Fruit fly (Drosophila melanogaster) whole organism, embryonic: ENCODE results near the gene Scox.

Source experiments
- Abd-B ChIP-seq: fragments of 200-800 bp; sonication (Bioruptor generic); optimal IDR thresholded peaks from 2 replicates; lab custom pipeline; 2018; ENCODE audit warnings: missing biosample characterization, mild to moderate bottlenecking, missing genetic modification characterization, moderate library complexity
- Antp ChIP-seq: fragments of 200-800 bp; sonication (Bioruptor generic); optimal IDR thresholded peaks from 3 replicates; lab custom pipeline; 2016; ENCODE audit warnings: missing biosample characterization, missing genetic modification characterization
- Atf6 ChIP-seq: fragments of 200-800 bp; sonication (Bioruptor generic); IDR thresholded peaks from 2 replicates; pipeline ENCODE4 v1.3.6; 2022; ENCODE audit warnings: missing biosample characterization, missing genetic modification characterization
- Bdp1 ChIP-seq: fragments of 200-800 bp; sonication (Bioruptor generic); optimal IDR thresholded peaks from 3 replicates; lab custom pipeline; 2016; ENCODE audit warnings: missing biosample characterization, missing genetic modification characterization
- CG10654 ChIP-seq: fragments of 200-800 bp; sonication (Bioruptor generic); optimal IDR thresholded peaks from 2 replicates; lab custom pipeline; 2016; ENCODE audit warnings: missing biosample characterization, missing genetic modification characterization
- CG11696 ChIP-seq: fragments of 200-800 bp; sonication (Bioruptor generic); IDR thresholded peaks from 2 replicates; pipeline ENCODE4 v1.3.6; 2022; ENCODE audit warnings: missing biosample characterization, missing genetic modification characterization
- CG14710 ChIP-seq: fragments of 200-800 bp; sonication (Bioruptor generic); optimal IDR thresholded peaks from 3 replicates; lab custom pipeline; 2019; ENCODE audit warnings: missing biosample characterization, mild to moderate bottlenecking, missing genetic modification characterization, moderate library complexity
- CG1603 ChIP-seq: fragments of 200-800 bp; sonication (Bioruptor generic); optimal IDR thresholded peaks from 2 replicates; lab custom pipeline; 2019; ENCODE audit warnings: missing biosample characterization, mild to moderate bottlenecking, missing genetic modification characterization, moderate library complexity
- CG1832 ChIP-seq: fragments of 200-800 bp; sonication (Bioruptor generic); optimal IDR thresholded peaks from 2 replicates; lab custom pipeline; 2017; ENCODE audit warnings: missing biosample characterization, mild to moderate bottlenecking, missing genetic modification characterization, inconsistent platforms
- CG2712 ChIP-seq: fragments of 200-800 bp; optimal IDR thresholded peaks from 3 replicates; lab custom pipeline; 2019; ENCODE audit warnings: missing biosample characterization, mild to moderate bottlenecking, missing genetic modification characterization, moderate library complexity
- CG31365 ChIP-seq: fragments of 200-800 bp; sonication (Bioruptor generic); optimal IDR thresholded peaks from 2 replicates; lab custom pipeline; 2018; ENCODE audit warnings: missing biosample characterization, mild to moderate bottlenecking, missing genetic modification characterization
- CG33213 ChIP-seq: fragments of 200-800 bp; sonication (Bioruptor generic); optimal IDR thresholded peaks from 3 replicates; lab custom pipeline; 2016; ENCODE audit warnings: missing biosample characterization, missing genetic modification characterization
- CG4282 ChIP-seq: fragments of 200-800 bp; sonication (Bioruptor generic); optimal IDR thresholded peaks from 2 replicates; lab custom pipeline; 2016; ENCODE audit warnings: missing biosample characterization, missing genetic modification characterization
- CG6654 ChIP-seq: fragments of 200-800 bp; sonication (Bioruptor generic); optimal IDR thresholded peaks from 2 replicates; lab custom pipeline; 2017; ENCODE audit warnings: missing biosample characterization, mild to moderate bottlenecking, missing genetic modification characterization
- CG6689 ChIP-seq: fragments of 200-800 bp; sonication (Bioruptor generic); IDR thresholded peaks from 2 replicates; pipeline ENCODE4 v1.3.6; 2022; ENCODE audit warnings: missing biosample characterization, missing genetic modification characterization
- CG7556 ChIP-seq: fragments of 200-800 bp; sonication (Bioruptor generic); optimal IDR thresholded peaks from 2 replicates; lab custom pipeline; 2017; ENCODE audit warnings: missing biosample characterization, mild to moderate bottlenecking, missing genetic modification characterization
- CG8281 ChIP-seq: fragments of 200-800 bp; sonication (Bioruptor generic); optimal IDR thresholded peaks from 2 replicates; lab custom pipeline; 2018; ENCODE audit warnings: missing biosample characterization, mild to moderate bottlenecking, missing genetic modification characterization, moderate library complexity
- CG9215 ChIP-seq: fragments of 200-800 bp; sonication (Bioruptor generic); IDR thresholded peaks from 2 replicates; pipeline ENCODE4 v1.3.6; 2022; ENCODE audit warnings: missing biosample characterization, missing genetic modification characterization
- Camta ChIP-seq: fragments of 200-800 bp; sonication (Bioruptor generic); optimal IDR thresholded peaks from 2 replicates; lab custom pipeline; 2016; ENCODE audit warnings: missing biosample characterization, missing genetic modification characterization
- CrebB ChIP-seq: fragments of 200-800 bp; sonication (Bioruptor generic); optimal IDR thresholded peaks from 3 replicates; lab custom pipeline; 2018; ENCODE audit warnings: missing biosample characterization, mild to moderate bottlenecking, missing genetic modification characterization
- Deaf1 ChIP-seq: fragments of 200-800 bp; optimal IDR thresholded peaks from 3 replicates; lab custom pipeline; 2019; ENCODE audit warnings: missing biosample characterization, mild to moderate bottlenecking, missing genetic modification characterization, moderate library complexity
- Fer2 ChIP-seq: fragments of 200-800 bp; sonication (Bioruptor generic); optimal IDR thresholded peaks from 2 replicates; lab custom pipeline; 2018; ENCODE audit warnings: missing biosample characterization, mild to moderate bottlenecking, missing genetic modification characterization, moderate library complexity
- HLH4C ChIP-seq: fragments of 200-800 bp; sonication (Bioruptor generic); IDR thresholded peaks from 3 replicates; pipeline ENCODE4 v1.3.6; 2022; ENCODE audit warnings: missing biosample characterization, missing genetic modification characterization; ENCODE audit not compliant: partially characterized antibody
- HmgD ChIP-seq: fragments of 200-800 bp; sonication (Bioruptor generic); optimal IDR thresholded peaks from 3 replicates; lab custom pipeline; 2016; ENCODE audit warnings: missing biosample characterization, missing genetic modification characterization
- Lhr ChIP-seq: fragments of 200-800 bp; sonication (Bioruptor generic); optimal IDR thresholded peaks from 3 replicates; lab custom pipeline; 2017; ENCODE audit warnings: mild to moderate bottlenecking, missing biosample characterization, missing genetic modification reagents, missing genetic modification characterization
- NC2α ChIP-seq: fragments of 200-800 bp; sonication (Bioruptor generic); optimal IDR thresholded peaks from 2 replicates; lab custom pipeline; 2016; ENCODE audit warnings: missing biosample characterization, missing genetic modification characterization
- Sox102F ChIP-seq: fragments of 200-800 bp; sonication (Bioruptor generic); optimal IDR thresholded peaks from 2 replicates; lab custom pipeline; 2018; ENCODE audit warnings: missing biosample characterization, mild to moderate bottlenecking, missing genetic modification characterization, moderate library complexity
- Spps ChIP-seq: fragments of 200-800 bp; sonication (Bioruptor generic); optimal IDR thresholded peaks from 2 replicates; lab custom pipeline; 2018; ENCODE audit warnings: missing biosample characterization, mild to moderate bottlenecking, missing genetic modification characterization
- Sry-β ChIP-seq: fragments of 200-800 bp; sonication (Bioruptor generic); optimal IDR thresholded peaks from 2 replicates; lab custom pipeline; 2018; ENCODE audit warnings: missing biosample characterization, mild to moderate bottlenecking, missing genetic modification characterization, moderate library complexity
- Tbp ChIP-seq: fragments of >200 bp; optimal IDR thresholded peaks from 2 replicates; lab custom pipeline; 2018; ENCODE audit warnings: missing biosample characterization, missing genetic modification characterization
- Usf ChIP-seq: fragments of 200-800 bp; sonication (Bioruptor generic); optimal IDR thresholded peaks from 2 replicates; lab custom pipeline; 2017; ENCODE audit warnings: missing genotype, missing biosample characterization, missing genetic modification characterization
- Vsx1 ChIP-seq: fragments of 200-800 bp; sonication (Bioruptor generic); optimal IDR thresholded peaks from 2 replicates; lab custom pipeline; 2017; ENCODE audit warnings: missing biosample characterization, mild to moderate bottlenecking, missing genetic modification characterization, missing genetic modification reagents
- bowl ChIP-seq: fragments of 200-800 bp; sonication (Bioruptor generic); IDR thresholded peaks from 2 replicates; pipeline ENCODE4 v1.3.6; 2022; ENCODE audit warnings: missing biosample characterization, missing genetic modification characterization
- ci ChIP-seq: fragments of 200-800 bp; sonication (Bioruptor generic); IDR thresholded peaks from 3 replicates; pipeline ENCODE4 v1.3.6; 2022; ENCODE audit warnings: missing biosample characterization, missing genetic modification characterization
- disco-r ChIP-seq: fragments of 200-800 bp; sonication (Bioruptor generic); optimal IDR thresholded peaks from 2 replicates; lab custom pipeline; 2016; ENCODE audit warnings: missing biosample characterization, missing genetic modification characterization
- dysf ChIP-seq: fragments of 200-800 bp; sonication (Bioruptor generic); IDR thresholded peaks from 3 replicates; pipeline ENCODE4 v1.3.6; 2022; ENCODE audit warnings: missing biosample characterization, missing genetic modification characterization
- exex ChIP-seq: fragments of 200-800 bp; sonication (Bioruptor generic); optimal IDR thresholded peaks from 4 replicates; lab custom pipeline; 2018; ENCODE audit warnings: missing biosample characterization, mild to moderate bottlenecking, missing genetic modification characterization, moderate library complexity
- ftz-f1 ChIP-seq: fragments of 200-800 bp; sonication (Bioruptor generic); optimal IDR thresholded peaks from 2 replicates; lab custom pipeline; 2016; ENCODE audit warnings: missing biosample characterization, missing genetic modification characterization
- ham ChIP-seq: fragments of 200-800 bp; sonication (Bioruptor generic); IDR thresholded peaks from 2 replicates; pipeline ENCODE4 v1.3.6; 2022; ENCODE audit warnings: missing biosample characterization, missing genetic modification characterization
- lmd ChIP-seq: fragments of 200-800 bp; sonication (Bioruptor generic); IDR thresholded peaks from 2 replicates; pipeline ENCODE4 v1.3.6; 2022; ENCODE audit warnings: missing biosample characterization, missing genetic modification characterization
- mld ChIP-seq: fragments of 200-800 bp; sonication (Bioruptor generic); IDR thresholded peaks from 3 replicates; pipeline ENCODE4 v1.3.6; 2022; ENCODE audit warnings: missing biosample characterization, missing genetic modification characterization; ENCODE audit not compliant: partially characterized antibody
- nmo ChIP-seq: fragments of 200-800 bp; sonication (Bioruptor generic); optimal IDR thresholded peaks from 2 replicates; lab custom pipeline; 2018; ENCODE audit warnings: missing biosample characterization, mild to moderate bottlenecking, missing genetic modification characterization, moderate library complexity
- odd ChIP-seq: fragments of 200-800 bp; sonication (Bioruptor generic); optimal IDR thresholded peaks from 2 replicates; lab custom pipeline; 2017; ENCODE audit warnings: missing biosample characterization, mild to moderate bottlenecking, missing genetic modification characterization
- run ChIP-seq: fragments of 200-800 bp; sonication (Bioruptor generic); optimal IDR thresholded peaks from 3 replicates; lab custom pipeline; 2018; ENCODE audit warnings: missing biosample characterization, mild to moderate bottlenecking, missing genetic modification characterization
- sim ChIP-seq: fragments of 200-800 bp; sonication (Bioruptor generic); IDR thresholded peaks from 2 replicates; pipeline ENCODE4 v1.3.6; 2022; ENCODE audit warnings: missing biosample characterization, missing genetic modification characterization
- slp2 ChIP-seq: fragments of 200-800 bp; sonication (Bioruptor generic); optimal IDR thresholded peaks from 2 replicates; lab custom pipeline; 2016; ENCODE audit warnings: missing biosample characterization, missing genetic modification characterization
- sqz ChIP-seq: fragments of 200-800 bp; sonication (Bioruptor generic); optimal IDR thresholded peaks from 3 replicates; lab custom pipeline; 2018; ENCODE audit warnings: missing biosample characterization, mild to moderate bottlenecking, missing genetic modification characterization
- tgo ChIP-seq: fragments of 200-800 bp; sonication (Bioruptor generic); IDR thresholded peaks from 3 replicates; pipeline ENCODE4 v1.3.6; 2022; ENCODE audit warnings: missing biosample characterization, missing genetic modification characterization
- trem ChIP-seq: fragments of 200-800 bp; optimal IDR thresholded peaks from 3 replicates; lab custom pipeline; 2019; ENCODE audit warnings: missing biosample characterization, mild to moderate bottlenecking, missing genetic modification characterization, moderate library complexity
- wor ChIP-seq: fragments of 200-800 bp; sonication (Bioruptor generic); IDR thresholded peaks from 2 replicates; pipeline ENCODE4 v1.3.6; 2022; ENCODE audit warnings: missing biosample characterization, missing genetic modification characterization
- zen2 ChIP-seq: fragments of 200-800 bp; sonication (Bioruptor generic); IDR thresholded peaks from 3 replicates; pipeline ENCODE4 v1.3.6; 2022; ENCODE audit warnings: missing biosample characterization, missing genetic modification characterization; ENCODE audit not compliant: partially characterized antibody

Scox gene

dm6 chr2L:5010784-5011260, 42.1 kb upstream of the Scox start, which contains the start of the genes CG31917, Tfb5 and SelT:
CG31917 (minus strand) TSS chr2L:5010834.
Tfb5 (minus strand) TSS chr2L:5010834.
SelT (plus strand) TSS chr2L:5010922.
- TF ChIP-seq HmgD (GFP tag; lab: Kevin White, UChicago) (peak; percentile 62), CG4282 (GFP tag; lab: Kevin White, UChicago) (no peak), CG6654 (GFP tag; lab: Kevin White, UChicago) (no peak), CG2712 (tag; lab: Kevin White, UChicago) (peak; percentile 73), CG7556 (GFP tag; lab: Kevin White, UChicago) (peak; percentile 47), CG11696 (GFP tag; lab: Robert Waterston, UW) (no peak), Camta (GFP tag; lab: Kevin White, UChicago) (no peak), HLH4C (GFP tag; lab: Robert Waterston, UW) (peak; percentile 65), CrebB (peak; percentile 1), NC2α (no peak), Atf6 (peak; percentile 30; the same call in 1 of the 2 replicates), Antp (peak; percentile 55), Vsx1 (GFP tag; lab: Kevin White, UChicago) (no peak), Fer2 (tag; lab: Kevin White, UChicago) (peak; percentile 17), Bdp1 (no peak), nmo (GFP tag; lab: Kevin White, UChicago) (peak; percentile 76), CG8281 (tag; lab: Kevin White, UChicago) (no peak), disco-r (GFP tag; lab: Kevin White, UChicago) (peak; percentile 55), trem (tag; lab: Kevin White, UChicago) (peak; percentile 63), sqz (GFP tag; lab: Kevin White, UChicago) (no peak), CG14710 (tag; lab: Kevin White, UChicago) (peak; percentile 69), ftz-f1 (GFP tag; lab: Kevin White, UChicago) (peak; percentile 67), Spps (peak; percentile 3), CG31365 (tag; lab: Kevin White, UChicago) (no peak), Deaf1 (tag; lab: Kevin White, UChicago) (no peak), Usf (GFP tag; lab: Kevin White, UChicago) (peak; percentile 10), dysf (GFP tag; lab: Robert Waterston, UW) (peak; percentile 57; the same call in 1 of the 3 replicates), Sry-β (GFP tag; lab: Kevin White, UChicago) (peak; percentile 96), run (tag; lab: Kevin White, UChicago) (no peak), CG10654 (no peak), Abd-B (GFP tag; lab: Kevin White, UChicago) (peak; percentile 46), Lhr (peak; percentile 28), ham (GFP tag; lab: Robert Waterston, UW) (no peak), CG1832 (no peak), tgo (peak; percentile 43; the same call in 1 of the 3 replicates), mld (GFP tag; lab: Robert Waterston, UW) (no peak), odd (GFP tag; lab: Kevin White, UChicago) (no peak), CG6689 (no peak; the same call in 1 of the 2 replicates), lmd (GFP tag; lab: Robert Waterston, UW) (0 out of 2 replicates have a peak, but pooled peaks have one; percentile 16), bowl (GFP tag; lab: Robert Waterston, UW) (no peak), CG9215 (GFP tag; lab: Robert Waterston, UW) (peak; percentile 18; the same call in 1 of the 2 replicates), Sox102F (GFP tag; lab: Kevin White, UChicago) (peak; percentile 51), sim (GFP tag; lab: Robert Waterston, UW) (no peak), zen2 (peak; percentile 28; the same call in 2 of the 3 replicates), Tbp (no peak), CG1603 (peak; percentile 75), ci (GFP tag; lab: Robert Waterston, UW) (no peak), exex (tag; lab: Kevin White, UChicago) (no peak), slp2 (GFP tag; lab: Kevin White, UChicago) (no peak), CG33213 (GFP tag; lab: Kevin White, UChicago) (peak; percentile 65), wor (GFP tag; lab: Robert Waterston, UW) (no peak)
